Worm (Caenorhabditis elegans) whole organism, early embryonic: ENCODE results near the gene abu-7.

Experiments used
- B0310.2 ChIP-seq: sonication (generic microtip); optimal IDR thresholded peaks from 2 replicates; lab custom pipeline; 2016; ENCODE audit warnings: mild to moderate bottlenecking, missing genetic modification characterization, missing compliant biosample characterization
- aly-1 ChIP-seq: sonication (generic microtip); optimal IDR thresholded peaks from 2 replicates; lab custom pipeline; 2016; ENCODE audit warnings: missing genetic modification characterization, missing compliant biosample characterization
- ama-1 ChIP-seq: fragments of 150-350 bp; optimal IDR thresholded peaks from 2 replicates; lab custom pipeline; 2014
- ceh-36 ChIP-seq: sonication (generic microtip); optimal IDR thresholded peaks from 2 replicates; lab custom pipeline; 2016; ENCODE audit warnings: missing genetic modification characterization, inconsistent platforms, missing compliant biosample characterization
- ets-7 ChIP-seq: sonication (generic microtip); optimal IDR thresholded peaks from 2 replicates; lab custom pipeline; 2016; ENCODE audit warnings: missing genotype, missing genetic modification characterization, missing compliant biosample characterization
- flt-1 ChIP-seq: fragments of 200-800 bp; sonication (Bioruptor generic); IDR thresholded peaks from 2 replicates; pipeline ENCODE4 v1.3.6; 2022; ENCODE audit warnings: missing genetic modification characterization, missing compliant biosample characterization
- hnd-1 ChIP-seq: sonication (generic microtip); optimal IDR thresholded peaks from 2 replicates; lab custom pipeline; 2016; ENCODE audit warnings: missing genetic modification characterization, missing compliant biosample characterization
- pes-1 ChIP-seq: fragments of 200-800 bp; sonication (Bioruptor generic); IDR thresholded peaks from 2 replicates; pipeline ENCODE4 v1.3.6; 2022; ENCODE audit warnings: missing genetic modification reagents, missing genetic modification characterization, missing compliant biosample characterization
- scrt-1 ChIP-seq: fragments of 200-800 bp; sonication (Bioruptor generic); IDR thresholded peaks from 2 replicates; pipeline ENCODE4 v1.3.6; 2022; ENCODE audit warnings: missing genetic modification characterization, missing compliant biosample characterization
- tbx-11 ChIP-seq: fragments of 200-800 bp; sonication (Bioruptor generic); IDR thresholded peaks from 2 replicates; pipeline ENCODE4 v1.3.6; 2022; ENCODE audit warnings: missing genetic modification characterization, missing compliant biosample characterization
- tbx-37 ChIP-seq: fragments of 200-800 bp; sonication (Bioruptor generic); conservative IDR thresholded peaks from 2 replicates; pipeline ENCODE4 v1.3.6; 2022; ENCODE audit warnings: missing genetic modification reagents, missing genetic modification characterization, missing compliant biosample characterization
- tra-4 ChIP-seq: sonication (generic microtip); optimal IDR thresholded peaks from 2 replicates; lab custom pipeline; 2017; ENCODE audit warnings: missing genetic modification characterization, missing compliant biosample characterization

DNA sequence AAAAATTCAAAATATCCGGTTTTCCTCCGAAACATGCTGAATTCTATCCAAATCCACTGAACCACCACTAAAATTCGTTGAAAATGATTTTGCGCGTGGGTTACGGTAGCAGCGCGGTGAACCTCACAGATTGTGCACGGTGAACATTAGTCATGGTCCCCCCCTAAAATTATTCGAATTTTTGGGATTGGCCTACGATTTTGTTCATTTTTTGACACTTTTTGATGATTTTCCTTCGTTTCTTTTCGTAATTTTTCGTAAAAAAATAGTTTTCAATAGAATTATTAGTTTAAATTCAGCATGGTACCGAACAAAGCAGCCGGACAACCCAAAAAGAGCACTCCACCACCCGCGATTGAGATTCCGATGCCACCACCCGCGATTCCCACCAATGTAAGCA, 17.0 kb upstream of the abu-7 start, which contains the start of gene C03A7.2:
- TF ChIP-seq ets-7 (tag; lab: Kevin White, UChicago) (no peak), pes-1 (GFP tag; lab: Robert Waterston, UW) (no peak), ama-1 (lab: Kevin White, UChicago) (no peak), tbx-37 (GFP tag; lab: Robert Waterston, UW) (no peak), tra-4 (tag; lab: Kevin White, UChicago) (no peak), flt-1 (GFP tag; lab: Robert Waterston, UW) (no peak), ceh-36 (tag; lab: Kevin White, UChicago) (no peak), B0310.2 (tag; lab: Kevin White, UChicago) (no peak), aly-1 (tag; lab: Kevin White, UChicago) (no peak), hnd-1 (tag; lab: Kevin White, UChicago) (no peak), scrt-1 (no peak), tbx-11 (GFP tag; lab: Robert Waterston, UW) (no peak)
